Worm (Caenorhabditis elegans) whole organism, L4/young adult: ENCODE data around the gene str-116.

Experiments used
- W03F9.2 ChIP-seq: fragments of 150-350 bp; optimal IDR thresholded peaks from 2 replicates; lab custom pipeline; 2014; ENCODE audit warnings: missing biosample characterization, missing genetic modification characterization
- him-1 ChIP-seq: sonication (generic microtip); optimal IDR thresholded peaks from 2 replicates; lab custom pipeline; 2016; ENCODE audit warnings: missing genotype, missing genetic modification reagents, missing genetic modification characterization, missing compliant biosample characterization

DNA sequence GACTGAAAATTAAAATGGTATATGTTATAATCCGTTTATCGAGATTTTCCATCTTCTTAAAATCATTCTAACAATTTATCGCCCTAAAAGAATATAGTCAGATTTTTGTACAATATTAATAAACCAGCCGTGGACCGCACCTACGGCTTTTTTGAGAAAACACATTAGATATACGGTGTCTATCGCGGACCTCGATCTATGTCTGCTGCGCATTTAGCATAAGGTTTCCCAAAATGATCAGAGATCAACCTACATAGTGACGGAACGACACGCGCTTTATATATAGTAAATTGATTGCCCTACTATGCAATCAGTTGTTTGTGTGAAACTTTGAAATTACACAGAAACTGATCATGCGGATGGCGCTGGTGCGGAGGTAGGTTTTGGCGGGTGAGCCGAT is 25.9 kb downstream of the str-116 start:
- TF ChIP-seq W03F9.2 (tag; lab: Kevin White, UChicago) (no peak), him-1 (tag; lab: Kevin White, UChicago) (no peak)
